Worm (Caenorhabditis elegans) whole organism, midembryonic: ENCODE measurements around the gene srab-26.

Source experiments
- flt-1 ChIP-seq: fragments of 200-800 bp; sonication (Bioruptor generic); IDR thresholded peaks from 2 replicates; pipeline ENCODE4 v1.3.6; 2022; ENCODE audit warnings: missing genetic modification characterization, missing compliant biosample characterization
- med-1 ChIP-seq: sonication (generic microtip); optimal IDR thresholded peaks from 2 replicates; lab custom pipeline; 2017; ENCODE audit warnings: missing genetic modification characterization, mild to moderate bottlenecking, missing compliant biosample characterization, antibody characterized with exemption, missing genetic modification reagents; ENCODE audit not compliant: insufficient read depth
- ref-1 ChIP-seq: fragments of 200-800 bp; sonication (Bioruptor generic); conservative IDR thresholded peaks from 2 replicates; pipeline ENCODE4 v1.3.6; 2022; ENCODE audit warnings: missing genetic modification reagents, missing genetic modification characterization, missing compliant biosample characterization

DNA sequence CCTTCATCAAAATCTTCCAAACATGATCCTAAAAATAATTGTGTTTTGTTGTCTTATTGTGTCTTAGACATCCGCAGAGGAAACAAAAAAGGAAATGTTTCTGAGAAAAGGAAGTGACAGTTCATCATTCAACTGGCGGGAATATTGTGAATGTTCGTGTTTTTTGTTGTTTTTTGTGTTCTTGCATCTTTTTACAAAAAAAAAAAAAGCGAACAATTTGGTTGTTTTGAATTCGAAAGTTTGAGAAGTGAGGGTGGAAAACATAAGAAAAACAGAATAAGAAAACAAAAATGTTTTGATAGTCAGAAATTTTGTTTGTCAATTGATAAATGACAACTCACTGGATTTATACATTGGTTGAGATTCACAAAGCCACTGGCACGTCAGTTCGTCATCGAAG is 30.3 kb upstream of the srab-26 start:
- TF ChIP-seq med-1 (GFP tag; lab: Kevin White, UChicago): no peak
- no peak for TF ChIP-seq flt-1 (GFP tag; lab: Robert Waterston, UW)
- TF ChIP-seq ref-1 (GFP tag; lab: Robert Waterston, UW): no peak
